Fruit fly (Drosophila melanogaster) whole organism, embryonic: ENCODE measurements around the gene VhaSFD.

ENCODE experiments used
- C15 ChIP-seq: fragments of 200-800 bp; sonication (Bioruptor generic); IDR thresholded peaks from 3 replicates; pipeline ENCODE4 v1.3.6; 2022; ENCODE audit warnings: missing biosample characterization, missing genetic modification characterization
- CG15011 ChIP-seq: fragments of 200-800 bp; sonication (Bioruptor generic); optimal IDR thresholded peaks from 3 replicates; lab custom pipeline; 2018; ENCODE audit warnings: missing biosample characterization, mild to moderate bottlenecking, missing genetic modification characterization
- CG15514 ChIP-seq: fragments of 200-800 bp; sonication (Bioruptor generic); optimal IDR thresholded peaks from 3 replicates; lab custom pipeline; 2017; ENCODE audit warnings: missing biosample characterization, missing genetic modification characterization, mild to moderate bottlenecking, moderate library complexity, missing genetic modification reagents
- CG1602 ChIP-seq: fragments of 200-800 bp; sonication (Bioruptor generic); optimal IDR thresholded peaks from 3 replicates; lab custom pipeline; 2016; ENCODE audit warnings: missing biosample characterization, missing genetic modification characterization
- CG17612 ChIP-seq: fragments of 200-800 bp; sonication (Bioruptor generic); IDR thresholded peaks from 2 replicates; pipeline ENCODE4 v1.3.6; 2022; ENCODE audit warnings: missing biosample characterization, missing genetic modification characterization
- CG18764 ChIP-seq: fragments of 200-800 bp; sonication (Bioruptor generic); optimal IDR thresholded peaks from 3 replicates; lab custom pipeline; 2016; ENCODE audit warnings: missing biosample characterization, missing genetic modification characterization
- CG4282 ChIP-seq: fragments of 200-800 bp; sonication (Bioruptor generic); optimal IDR thresholded peaks from 2 replicates; lab custom pipeline; 2016; ENCODE audit warnings: missing biosample characterization, missing genetic modification characterization
- CG4404 ChIP-seq: fragments of 200-800 bp; sonication (Bioruptor generic); IDR thresholded peaks from 2 replicates; pipeline ENCODE4 v1.3.6; 2022; ENCODE audit warnings: missing biosample characterization, missing genetic modification characterization
- CG6272 ChIP-seq: fragments of 200-800 bp; sonication (Bioruptor generic); IDR thresholded peaks from 2 replicates; pipeline ENCODE4 v1.3.6; 2022; ENCODE audit warnings: missing biosample characterization, missing genetic modification characterization
- CG6654 ChIP-seq: fragments of 200-800 bp; sonication (Bioruptor generic); optimal IDR thresholded peaks from 2 replicates; lab custom pipeline; 2017; ENCODE audit warnings: missing biosample characterization, mild to moderate bottlenecking, missing genetic modification characterization
- CG6689 ChIP-seq: fragments of 200-800 bp; sonication (Bioruptor generic); IDR thresholded peaks from 2 replicates; pipeline ENCODE4 v1.3.6; 2022; ENCODE audit warnings: missing biosample characterization, missing genetic modification characterization
- CG6765 ChIP-seq: fragments of 200-800 bp; sonication (Bioruptor generic); optimal IDR thresholded peaks from 3 replicates; lab custom pipeline; 2017; ENCODE audit warnings: missing biosample characterization, mild to moderate bottlenecking, missing genetic modification characterization
- Camta ChIP-seq: fragments of 200-800 bp; sonication (Bioruptor generic); optimal IDR thresholded peaks from 2 replicates; lab custom pipeline; 2016; ENCODE audit warnings: missing biosample characterization, missing genetic modification characterization
- Chrac-16 ChIP-seq: fragments of 200-800 bp; sonication (Bioruptor generic); optimal IDR thresholded peaks from 3 replicates; lab custom pipeline; 2016; ENCODE audit warnings: missing biosample characterization, missing genetic modification characterization
- CkIIα-i1 ChIP-seq: fragments of 200-800 bp; sonication (Bioruptor generic); IDR thresholded peaks from 2 replicates; pipeline ENCODE4 v1.3.6; 2022; ENCODE audit warnings: missing biosample characterization, missing genetic modification characterization
- Deaf1 ChIP-seq: fragments of 200-800 bp; optimal IDR thresholded peaks from 3 replicates; lab custom pipeline; 2019; ENCODE audit warnings: missing biosample characterization, mild to moderate bottlenecking, missing genetic modification characterization, moderate library complexity
- Dref ChIP-seq: fragments of 200-800 bp; sonication (Bioruptor generic); IDR thresholded peaks from 2 replicates; pipeline ENCODE4 v1.3.6; 2022; ENCODE audit warnings: missing biosample characterization, missing genetic modification characterization
- Ets65A ChIP-seq: fragments of 200-800 bp; sonication (Bioruptor generic); peaks from one replicate; lab custom pipeline; 2016; ENCODE audit warnings: missing biosample characterization, missing genetic modification characterization
- Gsc ChIP-seq: fragments of 200-800 bp; sonication (Bioruptor generic); IDR thresholded peaks from 2 replicates; pipeline ENCODE4 v1.3.6; 2022; ENCODE audit warnings: missing biosample characterization, missing genetic modification characterization
- H15 ChIP-seq: fragments of 200-800 bp; sonication (Bioruptor generic); IDR thresholded peaks from 3 replicates; pipeline ENCODE4 v1.3.6; 2022; ENCODE audit warnings: missing biosample characterization, missing genetic modification characterization
- HLH4C ChIP-seq: fragments of 200-800 bp; sonication (Bioruptor generic); IDR thresholded peaks from 3 replicates; pipeline ENCODE4 v1.3.6; 2022; ENCODE audit warnings: missing biosample characterization, missing genetic modification characterization; ENCODE audit not compliant: partially characterized antibody
- Lpt ChIP-seq: fragments of >200 bp; optimal IDR thresholded peaks from 2 replicates; lab custom pipeline; 2018; ENCODE audit warnings: missing biosample characterization, missing genetic modification characterization
- MBD-R2 ChIP-seq: fragments of 200-800 bp; sonication (Bioruptor generic); IDR thresholded peaks from 2 replicates; pipeline ENCODE4 v1.3.6; 2022; ENCODE audit warnings: missing biosample characterization, missing genetic modification characterization
- Nf-YA ChIP-seq: fragments of 200-800 bp; sonication (Bioruptor generic); IDR thresholded peaks from 2 replicates; pipeline ENCODE4 v1.3.6; 2022; ENCODE audit warnings: missing biosample characterization, missing genetic modification characterization
- Ptx1 ChIP-seq: fragments of 200-800 bp; sonication (Bioruptor generic); IDR thresholded peaks from 2 replicates; pipeline ENCODE4 v1.3.6; 2022; ENCODE audit warnings: missing biosample characterization, missing genetic modification characterization
- Spps ChIP-seq: fragments of 200-800 bp; sonication (Bioruptor generic); optimal IDR thresholded peaks from 2 replicates; lab custom pipeline; 2018; ENCODE audit warnings: missing biosample characterization, mild to moderate bottlenecking, missing genetic modification characterization
- Vsx1 ChIP-seq: fragments of 200-800 bp; sonication (Bioruptor generic); optimal IDR thresholded peaks from 2 replicates; lab custom pipeline; 2017; ENCODE audit warnings: missing biosample characterization, mild to moderate bottlenecking, missing genetic modification characterization, missing genetic modification reagents
- btn ChIP-seq: fragments of 200-800 bp; sonication (Bioruptor generic); optimal IDR thresholded peaks from 2 replicates; lab custom pipeline; 2016; ENCODE audit warnings: missing biosample characterization, missing genetic modification characterization
- cad ChIP-seq: fragments of >200 bp; optimal IDR thresholded peaks from 2 replicates; lab custom pipeline; 2017; ENCODE audit warnings: missing biosample characterization, missing genetic modification characterization
- chif ChIP-seq, 2 experiments: fragments of 200-800 bp; sonication (Bioruptor generic); optimal IDR thresholded peaks; 3 replicates each; lab custom pipeline; 2016; ENCODE audit warnings: missing biosample characterization in 2 of 2, missing genetic modification characterization in 2 of 2
- chm ChIP-seq: fragments of 200-800 bp; sonication (Bioruptor generic); IDR thresholded peaks from 2 replicates; pipeline ENCODE4 v1.3.6; 2022; ENCODE audit warnings: missing biosample characterization, missing genetic modification characterization
- cwo ChIP-seq: fragments of 200-800 bp; sonication (Bioruptor generic); optimal IDR thresholded peaks from 3 replicates; lab custom pipeline; 2017; ENCODE audit warnings: missing biosample characterization, missing genetic modification characterization, mild to moderate bottlenecking, moderate library complexity, missing genetic modification reagents
- dpn ChIP-seq, 2 experiments: fragments of 200-800 bp; sonication (Bioruptor generic); optimal IDR thresholded peaks; 3 replicates each; lab custom pipeline; 2016; ENCODE audit warnings: missing biosample characterization in 2 of 2, missing genetic modification characterization in 2 of 2
- dysf ChIP-seq: fragments of 200-800 bp; sonication (Bioruptor generic); IDR thresholded peaks from 3 replicates; pipeline ENCODE4 v1.3.6; 2022; ENCODE audit warnings: missing biosample characterization, missing genetic modification characterization
- esg ChIP-seq: fragments of 200-800 bp; sonication (Bioruptor generic); conservative IDR thresholded peaks from 2 replicates; pipeline ENCODE4 v1.3.6; 2022; ENCODE audit warnings: missing biosample characterization, missing genetic modification characterization
- ftz-f1 ChIP-seq: fragments of 200-800 bp; sonication (Bioruptor generic); optimal IDR thresholded peaks from 2 replicates; lab custom pipeline; 2016; ENCODE audit warnings: missing biosample characterization, missing genetic modification characterization
- gro ChIP-seq: fragments of 200-800 bp; sonication (Bioruptor generic); optimal IDR thresholded peaks from 2 replicates; lab custom pipeline; 2016; ENCODE audit warnings: missing biosample characterization, missing genetic modification characterization
- hkb ChIP-seq, 2 experiments: fragments of 200-800 bp in 1 of 2; fragments of >200 bp in 1 of 2; sonication (Bioruptor generic) in 1 of 2; IDR thresholded peaks in 1 of 2; optimal IDR thresholded peaks in 1 of 2; 2 replicates each; pipeline versions ENCODE4 v1.3.6 to Lab custom; 2017 to 2022; ENCODE audit warnings: missing biosample characterization in 1 of 2, missing genetic modification characterization in 1 of 2
- inv ChIP-seq: fragments of 200-800 bp; sonication (Bioruptor generic); IDR thresholded peaks from 2 replicates; pipeline ENCODE4 v1.3.6; 2022; ENCODE audit warnings: missing biosample characterization, missing genetic modification characterization; ENCODE audit not compliant: partially characterized antibody
- lbe ChIP-seq: fragments of 200-800 bp; sonication (Bioruptor generic); optimal IDR thresholded peaks from 2 replicates; lab custom pipeline; 2016; ENCODE audit warnings: missing biosample characterization, mild to moderate bottlenecking, missing genetic modification characterization
- lola ChIP-seq, 3 experiments: fragments of >200 bp in 2 of 3; fragments of 200-800 bp in 1 of 3; sonication (Bioruptor generic) in 1 of 3; optimal IDR thresholded peaks; 2 replicates each; lab custom pipeline; 2017 to 2019; ENCODE audit warnings: missing biosample characterization in 3 of 3, missing genetic modification characterization in 3 of 3, mild to moderate bottlenecking in 1 of 3, moderate library complexity in 1 of 3
- nerfin-1 ChIP-seq: fragments of 200-800 bp; sonication (Bioruptor generic); optimal IDR thresholded peaks from 3 replicates; lab custom pipeline; 2019; ENCODE audit warnings: missing biosample characterization, mild to moderate bottlenecking, missing genetic modification characterization, moderate library complexity
- pfk ChIP-seq: fragments of 200-800 bp; sonication (Bioruptor generic); optimal IDR thresholded peaks from 2 replicates; lab custom pipeline; 2018; ENCODE audit warnings: missing biosample characterization, mild to moderate bottlenecking, missing genetic modification characterization, moderate library complexity
- rib ChIP-seq: fragments of 200-800 bp; sonication (Bioruptor generic); IDR thresholded peaks from 2 replicates; pipeline ENCODE4 v1.3.6; 2022; ENCODE audit warnings: missing biosample characterization, missing genetic modification characterization
- shn ChIP-seq: fragments of 200-800 bp; sonication (Bioruptor generic); optimal IDR thresholded peaks from 3 replicates; lab custom pipeline; 2016; ENCODE audit warnings: missing biosample characterization, missing genetic modification characterization
- sim ChIP-seq: fragments of 200-800 bp; sonication (Bioruptor generic); IDR thresholded peaks from 2 replicates; pipeline ENCODE4 v1.3.6; 2022; ENCODE audit warnings: missing biosample characterization, missing genetic modification characterization
- tgo ChIP-seq: fragments of 200-800 bp; sonication (Bioruptor generic); IDR thresholded peaks from 3 replicates; pipeline ENCODE4 v1.3.6; 2022; ENCODE audit warnings: missing biosample characterization, missing genetic modification characterization
- tio ChIP-seq: fragments of 200-800 bp; sonication (Bioruptor generic); optimal IDR thresholded peaks from 2 replicates; lab custom pipeline; 2017; ENCODE audit warnings: missing biosample characterization, missing genetic modification characterization, inconsistent platforms
- wor ChIP-seq: fragments of 200-800 bp; sonication (Bioruptor generic); IDR thresholded peaks from 2 replicates; pipeline ENCODE4 v1.3.6; 2022; ENCODE audit warnings: missing biosample characterization, missing genetic modification characterization
- zen2 ChIP-seq: fragments of 200-800 bp; sonication (Bioruptor generic); IDR thresholded peaks from 3 replicates; pipeline ENCODE4 v1.3.6; 2022; ENCODE audit warnings: missing biosample characterization, missing genetic modification characterization; ENCODE audit not compliant: partially characterized antibody

The VhaSFD gene

dm6 chr2L:16689800-16690618 is 37.6 kb downstream of the VhaSFD start (continued):
- TF ChIP-seq ftz-f1 (GFP tag; lab: Kevin White, UChicago), result no peak
- TF ChIP-seq cwo (GFP tag; lab: Kevin White, UChicago), result no peak
- peak; percentile 93 for TF ChIP-seq Deaf1 (tag; lab: Kevin White, UChicago)
- TF ChIP-seq Ptx1 (GFP tag; lab: Robert Waterston, UW), result peak; percentile 44; the same call in 1 of the 2 replicates
- peak; percentile 41; the same call in 1 of the 3 replicates for TF ChIP-seq dysf (GFP tag; lab: Robert Waterston, UW)
- no peak for TF ChIP-seq C15 (GFP tag; lab: Robert Waterston, UW)
- TF ChIP-seq MBD-R2 (GFP tag; lab: Robert Waterston, UW), result no peak
- TF ChIP-seq CG6689 (GFP tag; lab: Robert Waterston, UW), result no peak
- no peak for TF ChIP-seq lbe (GFP tag; lab: Kevin White, UChicago)
- no peak for TF ChIP-seq sim
- TF ChIP-seq Spps (tag; lab: Kevin White, UChicago), result no peak
- TF ChIP-seq tio (GFP tag; lab: Kevin White, UChicago), result peak; percentile 16
- peak; percentile 10 for TF ChIP-seq CG1602 (GFP tag; lab: Kevin White, UChicago)
- no peak for TF ChIP-seq CG17612 (GFP tag; lab: Robert Waterston, UW)
- no peak for TF ChIP-seq chm (GFP tag; lab: Robert Waterston, UW)
- TF ChIP-seq Gsc (GFP tag; lab: Robert Waterston, UW), result no peak
- no peak for TF ChIP-seq Chrac-16 (GFP tag; lab: Kevin White, UChicago)
- TF ChIP-seq Nf-YA (GFP tag; lab: Robert Waterston, UW), result no peak
- peak; percentile 63 for TF ChIP-seq Ets65A (GFP tag; lab: Kevin White, UChicago)
- no peak for TF ChIP-seq shn (GFP tag; lab: Kevin White, UChicago)
- TF ChIP-seq wor, result no peak
- TF ChIP-seq lola (GFP tag; optimal IDR thresholded peaks at IDR 0.05; lab: Kevin White, UChicago), result peak in 1 of 3 experiments; percentile 8
- no peak for TF ChIP-seq rib (GFP tag; lab: Robert Waterston, UW)
- no peak for TF ChIP-seq CG6654 (GFP tag; lab: Kevin White, UChicago)
- no peak for TF ChIP-seq btn (GFP tag; lab: Kevin White, UChicago)
- no peak for TF ChIP-seq CG4404 (GFP tag; lab: Robert Waterston, UW)
- TF ChIP-seq CG4282, result no peak
- TF ChIP-seq esg, result no peak
- no peak for TF ChIP-seq CG15514 (GFP tag; lab: Kevin White, UChicago)
- TF ChIP-seq Camta, result no peak
- TF ChIP-seq CG6272 (GFP tag; lab: Robert Waterston, UW), result no peak
- TF ChIP-seq Lpt (GFP tag; lab: Kevin White, UChicago), result no peak
- TF ChIP-seq CkIIα-i1 (GFP tag; lab: Robert Waterston, UW), result no peak
- no peak for TF ChIP-seq CG6765 (GFP tag; lab: Kevin White, UChicago)
- TF ChIP-seq HLH4C (GFP tag; lab: Robert Waterston, UW), result no peak
- TF ChIP-seq nerfin-1, result peak; percentile 38
- no peak for TF ChIP-seq Dref (GFP tag; lab: Robert Waterston, UW)
- peak in 1 of 2 experiments; percentile 41 for TF ChIP-seq chif (GFP tag; optimal IDR thresholded peaks at IDR 0.05; lab: Kevin White, UChicago)
- TF ChIP-seq cad (GFP tag; lab: Kevin White, UChicago), result no peak
- peak in 1 of 2 experiments; percentile 27 for TF ChIP-seq dpn (GFP tag; optimal IDR thresholded peaks at IDR 0.05; lab: Kevin White, UChicago)
- no peak for TF ChIP-seq hkb (optimal IDR thresholded peaks at IDR 0.05; lab: Kevin White, UChicago)
- no peak for TF ChIP-seq hkb (GFP tag; IDR thresholded peaks at IDR 0.05; lab: Robert Waterston, UW)
- no peak for TF ChIP-seq CG18764 (GFP tag; lab: Kevin White, UChicago)
- TF ChIP-seq tgo (GFP tag; lab: Robert Waterston, UW), result no peak
- no peak for TF ChIP-seq gro (GFP tag; lab: Kevin White, UChicago)
- TF ChIP-seq inv (GFP tag; lab: Robert Waterston, UW), result no peak
- TF ChIP-seq zen2 (GFP tag; lab: Robert Waterston, UW), result no peak
- TF ChIP-seq Vsx1, result no peak
- no peak for TF ChIP-seq H15
- no peak for TF ChIP-seq pfk (GFP tag; lab: Kevin White, UChicago)
- TF ChIP-seq CG15011, result no peak
